Worm (Caenorhabditis elegans) whole organism, young adult: ENCODE results near the gene C28C12.1.

Experiments used
- F10E7.11 ChIP-seq: sonication (generic microtip); optimal IDR thresholded peaks from 2 replicates; lab custom pipeline; 2017; ENCODE audit warnings: mild to moderate bottlenecking, missing genetic modification characterization, moderate library complexity, missing compliant biosample characterization
- F57C9.4 ChIP-seq: sonication (generic microtip); optimal IDR thresholded peaks from 2 replicates; lab custom pipeline; 2017; ENCODE audit warnings: mild to moderate bottlenecking, missing genetic modification characterization, missing compliant biosample characterization
- egl-44 ChIP-seq: fragments of 200-800 bp; sonication (Bioruptor generic); IDR thresholded peaks from 2 replicates; pipeline ENCODE4 v1.3.6; 2022; ENCODE audit warnings: missing genetic modification reagents, missing genetic modification characterization, missing compliant biosample characterization

ce11 chrIV:8519949-8520348 is 18.5 kb downstream of the C28C12.1 start:
- TF ChIP-seq egl-44 (GFP tag; lab: Robert Waterston, UW): no peak
- TF ChIP-seq F57C9.4: no peak
- no peak for TF ChIP-seq F10E7.11 (tag; lab: Kevin White, UChicago)
